Worm (Caenorhabditis elegans) whole organism, L2 larva: ENCODE results near the gene srw-145.

Experiments
- ceh-16 ChIP-seq: fragments of 150-350 bp; optimal IDR thresholded peaks from 2 replicates; lab custom pipeline; 2014; ENCODE audit warnings: missing biosample characterization, missing genetic modification characterization
- egl-27 ChIP-seq: sonication (generic microtip); optimal IDR thresholded peaks from 3 replicates; lab custom pipeline; 2017; ENCODE audit warnings: missing biosample characterization, missing genetic modification reagents, missing genetic modification characterization
- elt-3 ChIP-seq: sonication (generic microtip); optimal IDR thresholded peaks from 2 replicates; lab custom pipeline; 2017; ENCODE audit warnings: missing biosample characterization, missing genetic modification characterization
- nhr-12 ChIP-seq: fragments of 150-350 bp; optimal IDR thresholded peaks from 2 replicates; lab custom pipeline; 2014; ENCODE audit warnings: missing biosample characterization, missing genetic modification characterization
- unc-62 ChIP-seq: fragments of 150-350 bp; optimal IDR thresholded peaks from 2 replicates; lab custom pipeline; 2014; ENCODE audit warnings: missing biosample characterization, missing genetic modification reagents, missing genetic modification characterization
- zag-1 ChIP-seq: fragments of 150-350 bp; optimal IDR thresholded peaks from 2 replicates; lab custom pipeline; 2014; ENCODE audit warnings: missing biosample characterization, missing genetic modification characterization

ce11 chrV:13892457-13893375 lies 44.2 kb upstream of the srw-145 start, which contains the start of gene sptl-3:
- TF ChIP-seq elt-3 (tag; lab: Kevin White, UChicago): no peak
- no peak for TF ChIP-seq zag-1 (tag; lab: Kevin White, UChicago)
- no peak for TF ChIP-seq unc-62 (GFP tag; lab: Kevin White, UChicago)
- TF ChIP-seq ceh-16 (tag; lab: Kevin White, UChicago): no peak
- TF ChIP-seq nhr-12 (tag; lab: Kevin White, UChicago): no peak
- TF ChIP-seq egl-27 (tag; lab: Kevin White, UChicago): no peak
